Worm (Caenorhabditis elegans): Measurements from ENCODE around the gene sdz-10.

ce11 chrII:2749595-2750048 is 22.4 kb downstream of the sdz-10 start, which contains the start of gene F29A7.4:
- no peak for TF ChIP-seq W03F9.2 (tag; optimal IDR thresholded peaks at IDR 0.05)
- no peak for TF ChIP-seq him-1 (tag; optimal IDR thresholded peaks at IDR 0.05)
- no peak for TF ChIP-seq dao-5 (tag; optimal IDR thresholded peaks at IDR 0.05)

All from whole organism, L4/young adult.